Worm (Caenorhabditis elegans): ENCODE results near the gene F36H5.4.

ce11 chrII:1730103-1730502, 31.6 kb upstream of the F36H5.4 start, which contains the start of gene ceh-81:
- TF ChIP-seq him-1 (tag; optimal IDR thresholded peaks at IDR 0.05) (no peak), W03F9.2 (tag; optimal IDR thresholded peaks at IDR 0.05) (no peak)

All from whole organism, L4/young adult.